Fruit fly (Drosophila melanogaster): ENCODE results near the gene CG13771.

DNA sequence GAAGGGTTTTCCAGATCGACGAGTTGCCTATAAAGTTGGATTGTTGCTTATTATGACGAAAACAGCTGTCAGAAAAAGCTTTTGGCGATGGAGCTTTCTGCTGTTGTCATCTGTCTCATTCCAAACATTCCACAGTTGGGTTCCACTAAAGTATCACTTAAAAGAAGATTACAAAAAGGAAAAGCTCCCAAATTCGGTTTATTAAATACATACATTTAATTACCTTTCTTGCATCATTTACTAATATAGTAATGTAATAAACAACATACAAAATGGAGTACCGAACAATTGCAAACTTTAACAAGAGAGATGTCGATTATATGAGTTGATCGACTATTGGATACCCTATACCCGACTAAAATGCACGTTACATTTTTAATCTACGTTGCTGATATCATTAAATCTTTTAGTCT lies 7.1 kb downstream of the CG13771 start, which contains the start of gene CG31633:
- no peak for TF ChIP-seq CTCF (optimal IDR thresholded peaks at IDR 0.05)
- no peak for TF ChIP-seq CG8478 (optimal IDR thresholded peaks at IDR 0.05)

Measured in S2 (cell line).